Worm (Caenorhabditis elegans) whole organism, late embryonic: ENCODE data around the gene M02F4.1.

Source experiments
- C38D4.7 ChIP-seq: fragments of 200-800 bp; sonication (Bioruptor generic); optimal IDR thresholded peaks from 2 replicates; lab custom pipeline; 2018; ENCODE audit warnings: mild to moderate bottlenecking, missing genetic modification characterization, moderate library complexity, missing compliant biosample characterization
- F13H6.1 ChIP-seq: sonication (generic microtip); optimal IDR thresholded peaks from 2 replicates; lab custom pipeline; 2016; ENCODE audit warnings: missing genetic modification characterization, missing compliant biosample characterization
- K02D7.2 ChIP-seq: sonication (generic microtip); optimal IDR thresholded peaks from 2 replicates; lab custom pipeline; 2017; ENCODE audit warnings: mild to moderate bottlenecking, missing genetic modification characterization, missing compliant biosample characterization
- T23F11.4 ChIP-seq: fragments of 200-800 bp; sonication (Bioruptor generic); optimal IDR thresholded peaks from 2 replicates; lab custom pipeline; 2018; ENCODE audit warnings: mild to moderate bottlenecking, missing genetic modification characterization, missing compliant biosample characterization
- Y22D7AL.16 ChIP-seq: sonication (generic microtip); optimal IDR thresholded peaks from 2 replicates; lab custom pipeline; 2016; ENCODE audit warnings: missing genetic modification characterization, missing compliant biosample characterization
- ceh-14 ChIP-seq: sonication (generic microtip); optimal IDR thresholded peaks from 2 replicates; lab custom pipeline; 2016; ENCODE audit warnings: missing genotype, missing genetic modification characterization, missing compliant biosample characterization
- ceh-18 ChIP-seq: sonication (generic microtip); optimal IDR thresholded peaks from 2 replicates; lab custom pipeline; 2016; ENCODE audit warnings: missing genetic modification characterization, missing compliant biosample characterization
- ceh-19 ChIP-seq: fragments of 200-800 bp; sonication (Bioruptor generic); optimal IDR thresholded peaks from 2 replicates; lab custom pipeline; 2018; ENCODE audit warnings: mild to moderate bottlenecking, missing genetic modification characterization, missing compliant biosample characterization
- ceh-22 ChIP-seq: sonication (generic microtip); optimal IDR thresholded peaks from 2 replicates; lab custom pipeline; 2017; ENCODE audit warnings: missing biosample characterization, missing genetic modification characterization
- ceh-31 ChIP-seq: sonication (generic microtip); optimal IDR thresholded peaks from 2 replicates; lab custom pipeline; 2016; ENCODE audit warnings: missing genetic modification characterization, missing compliant biosample characterization
- ceh-45 ChIP-seq: fragments of 200-800 bp; sonication (Bioruptor generic); IDR thresholded peaks from 2 replicates; pipeline ENCODE4 v1.3.6; 2022; ENCODE audit warnings: missing genetic modification reagents, missing genetic modification characterization, missing compliant biosample characterization
- ceh-48 ChIP-seq: sonication (generic microtip); optimal IDR thresholded peaks from 2 replicates; lab custom pipeline; 2016; ENCODE audit warnings: missing genetic modification characterization, inconsistent platforms, missing compliant biosample characterization
- ceh-6 ChIP-seq: fragments of 200-800 bp; sonication (Bioruptor generic); optimal IDR thresholded peaks from 2 replicates; lab custom pipeline; 2018; ENCODE audit warnings: mild to moderate bottlenecking, missing genetic modification characterization, missing compliant biosample characterization
- ceh-9 ChIP-seq: sonication (generic microtip); optimal IDR thresholded peaks from 2 replicates; lab custom pipeline; 2016; ENCODE audit warnings: mild to moderate bottlenecking, missing genetic modification characterization, inconsistent platforms, missing compliant biosample characterization
- che-1 ChIP-seq: sonication (generic microtip); optimal IDR thresholded peaks from 2 replicates; lab custom pipeline; 2016; ENCODE audit warnings: mild to moderate bottlenecking, missing genetic modification characterization, missing compliant biosample characterization
- dmd-4 ChIP-seq: sonication (generic microtip); optimal IDR thresholded peaks from 2 replicates; lab custom pipeline; 2016; ENCODE audit warnings: borderline replicate concordance, missing genetic modification characterization, missing compliant biosample characterization
- elt-2 ChIP-seq: sonication (generic microtip); optimal IDR thresholded peaks from 2 replicates; lab custom pipeline; 2016; ENCODE audit warnings: missing genetic modification reagents, missing genetic modification characterization, missing compliant biosample characterization
- elt-4 ChIP-seq: sonication (generic microtip); optimal IDR thresholded peaks from 2 replicates; lab custom pipeline; 2016; ENCODE audit warnings: missing genetic modification characterization, missing compliant biosample characterization
- ets-4 ChIP-seq: sonication (generic microtip); optimal IDR thresholded peaks from 2 replicates; lab custom pipeline; 2016; ENCODE audit warnings: missing genetic modification characterization, missing compliant biosample characterization
- eyg-1 ChIP-seq: sonication (generic microtip); optimal IDR thresholded peaks from 2 replicates; lab custom pipeline; 2016; ENCODE audit warnings: missing genotype, missing genetic modification characterization, missing compliant biosample characterization
- fkh-10 ChIP-seq: fragments of 150-350 bp; optimal IDR thresholded peaks from 2 replicates; lab custom pipeline; 2014; ENCODE audit warnings: missing biosample characterization, missing genetic modification reagents, missing genetic modification characterization
- fkh-6 ChIP-seq: sonication (generic microtip); optimal IDR thresholded peaks from 2 replicates; lab custom pipeline; 2016; ENCODE audit warnings: missing genetic modification characterization, missing compliant biosample characterization
- gmeb-2 ChIP-seq: sonication (generic microtip); optimal IDR thresholded peaks from 2 replicates; lab custom pipeline; 2016; ENCODE audit warnings: missing genetic modification characterization, inconsistent platforms, missing compliant biosample characterization
- hlh-13 ChIP-seq: fragments of 200-800 bp; sonication (Bioruptor generic); optimal IDR thresholded peaks from 2 replicates; lab custom pipeline; 2018; ENCODE audit warnings: mild to moderate bottlenecking, missing genetic modification characterization, missing compliant biosample characterization
- hlh-6 ChIP-seq: sonication (generic microtip); optimal IDR thresholded peaks from 2 replicates; lab custom pipeline; 2016; ENCODE audit warnings: missing genotype, missing genetic modification characterization, missing compliant biosample characterization
- hlh-8 ChIP-seq: sonication (generic microtip); optimal IDR thresholded peaks from 2 replicates; lab custom pipeline; 2016; ENCODE audit warnings: missing genotype, missing genetic modification characterization, missing compliant biosample characterization
- lim-6 ChIP-seq: sonication (generic microtip); optimal IDR thresholded peaks from 2 replicates; lab custom pipeline; 2016; ENCODE audit warnings: missing genetic modification characterization, missing compliant biosample characterization
- madf-2 ChIP-seq: sonication (generic microtip); optimal IDR thresholded peaks from 2 replicates; lab custom pipeline; 2017; ENCODE audit warnings: missing genetic modification characterization, missing compliant biosample characterization
- mec-3 ChIP-seq: sonication (generic microtip); optimal IDR thresholded peaks from 2 replicates; lab custom pipeline; 2016; ENCODE audit warnings: borderline replicate concordance, missing genetic modification characterization, missing compliant biosample characterization
- nfya-1 ChIP-seq: sonication (generic microtip); optimal IDR thresholded peaks from 2 replicates; lab custom pipeline; 2017; ENCODE audit warnings: missing genetic modification characterization, mild to moderate bottlenecking, missing compliant biosample characterization, antibody characterized with exemption, moderate library complexity
- nhr-11 ChIP-seq: fragments of 150-350 bp; optimal IDR thresholded peaks from 2 replicates; lab custom pipeline; 2014; ENCODE audit warnings: missing biosample characterization, missing genetic modification characterization
- nhr-232 ChIP-seq: sonication (generic microtip); optimal IDR thresholded peaks from 2 replicates; lab custom pipeline; 2016; ENCODE audit warnings: missing genetic modification characterization, missing compliant biosample characterization
- npax-4 ChIP-seq: sonication (generic microtip); optimal IDR thresholded peaks from 2 replicates; lab custom pipeline; 2016; ENCODE audit warnings: missing genetic modification characterization, missing compliant biosample characterization
- pag-3 ChIP-seq: sonication (generic microtip); optimal IDR thresholded peaks from 2 replicates; lab custom pipeline; 2016; ENCODE audit warnings: missing compliant biosample characterization, missing genetic modification characterization, borderline replicate concordance
- pat-9 ChIP-seq: fragments of 200-800 bp; sonication (Bioruptor generic); optimal IDR thresholded peaks from 2 replicates; lab custom pipeline; 2018; ENCODE audit warnings: mild to moderate bottlenecking, missing genetic modification characterization, moderate library complexity, missing compliant biosample characterization
- pax-1 ChIP-seq: fragments of 150-350 bp; optimal IDR thresholded peaks from 2 replicates; lab custom pipeline; 2014; ENCODE audit warnings: missing biosample characterization, missing genetic modification characterization
- pha-2 ChIP-seq: sonication (generic microtip); optimal IDR thresholded peaks from 2 replicates; lab custom pipeline; 2017; ENCODE audit warnings: mild to moderate bottlenecking, missing genetic modification characterization, missing compliant biosample characterization
- pha-4 ChIP-seq: fragments of 150-350 bp; optimal IDR thresholded peaks from 2 replicates; lab custom pipeline; 2018; ENCODE audit warnings: missing biosample characterization, missing genetic modification reagents, missing genetic modification characterization
- pqm-1 ChIP-seq: sonication (generic microtip); optimal IDR thresholded peaks from 2 replicates; lab custom pipeline; 2016; ENCODE audit warnings: missing genetic modification characterization, missing compliant biosample characterization
- pros-1 ChIP-seq: fragments of 150-350 bp; optimal IDR thresholded peaks from 2 replicates; lab custom pipeline; 2014; ENCODE audit warnings: missing biosample characterization, missing genetic modification reagents, missing genetic modification characterization
- ref-2 ChIP-seq: sonication (generic microtip); optimal IDR thresholded peaks from 2 replicates; lab custom pipeline; 2016; ENCODE audit warnings: missing genetic modification characterization, missing compliant biosample characterization
- sdc-2 ChIP-seq: sonication (generic microtip); optimal IDR thresholded peaks from 2 replicates; lab custom pipeline; 2016; ENCODE audit warnings: missing genotype, missing genetic modification characterization, missing compliant biosample characterization
- sox-2 ChIP-seq: fragments of 200-800 bp; sonication (Bioruptor generic); IDR thresholded peaks from 2 replicates; pipeline ENCODE4 v1.3.6; 2022; ENCODE audit warnings: missing genetic modification reagents, missing genetic modification characterization, missing compliant biosample characterization
- sox-4 ChIP-seq: sonication (generic microtip); optimal IDR thresholded peaks from 2 replicates; lab custom pipeline; 2017; ENCODE audit warnings: mild to moderate bottlenecking, missing genetic modification characterization, inconsistent platforms, missing compliant biosample characterization
- unc-42 ChIP-seq: sonication (generic microtip); optimal IDR thresholded peaks from 2 replicates; lab custom pipeline; 2016; ENCODE audit warnings: missing genotype, missing genetic modification characterization, missing compliant biosample characterization
- unc-55 ChIP-seq: sonication (generic microtip); optimal IDR thresholded peaks from 2 replicates; lab custom pipeline; 2017; ENCODE audit warnings: missing biosample characterization, missing genetic modification reagents, missing genetic modification characterization
- unc-86 ChIP-seq: sonication (generic microtip); optimal IDR thresholded peaks from 2 replicates; lab custom pipeline; 2016; ENCODE audit warnings: missing genetic modification characterization, missing compliant biosample characterization
- ztf-16 ChIP-seq: sonication (generic microtip); optimal IDR thresholded peaks from 2 replicates; lab custom pipeline; 2017; ENCODE audit warnings: missing genetic modification characterization, missing compliant biosample characterization

M02F4.1 gene

DNA sequence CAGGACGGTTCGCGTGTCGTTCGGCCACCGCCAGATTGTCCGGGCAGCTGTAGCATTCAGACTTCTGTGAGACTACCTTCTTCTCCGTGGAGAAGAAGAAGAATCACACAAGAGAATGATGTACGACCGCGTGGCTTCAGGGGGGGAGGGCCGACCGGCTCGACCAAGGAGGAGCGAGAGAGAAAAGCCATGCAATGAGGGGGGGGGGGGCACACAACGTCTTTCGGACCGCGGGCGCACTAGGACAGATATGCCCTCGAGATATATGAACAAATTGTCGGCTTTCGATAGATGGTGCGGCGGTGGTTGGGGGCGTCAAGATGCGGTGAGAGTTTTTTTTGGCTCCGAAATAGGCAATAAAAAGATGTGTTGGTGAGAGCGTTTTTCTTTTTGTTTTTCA, 11.7 kb upstream of the M02F4.1 start:
- no peak for TF ChIP-seq ztf-16 (tag; lab: Kevin White, UChicago)
- peak; percentile 85 for TF ChIP-seq ceh-31 (tag; lab: Kevin White, UChicago)
- TF ChIP-seq, all 69 proteins: peak for 1

DNA sequence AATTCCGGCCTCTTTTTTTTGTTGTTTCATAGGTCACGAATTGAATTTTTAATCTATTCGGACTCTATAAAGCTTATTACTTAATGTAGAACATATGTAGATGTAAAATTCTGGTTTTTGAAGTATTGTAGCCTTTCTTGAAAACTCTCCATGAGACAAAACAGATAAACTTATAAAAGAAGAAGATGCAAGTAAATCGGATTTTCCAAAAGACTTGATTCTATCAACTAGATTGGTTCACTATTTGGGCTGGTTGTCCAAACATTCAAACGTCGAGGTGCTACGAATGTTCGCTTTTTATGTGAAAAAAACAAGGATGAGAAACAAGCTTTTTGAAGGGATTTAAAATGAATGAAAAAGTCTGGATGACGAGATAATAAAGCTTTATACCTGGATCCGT, 11.1 kb upstream of the M02F4.1 start:
- TF ChIP-seq pag-3 (tag; lab: Kevin White, UChicago): no peak
- TF ChIP-seq pha-2 (tag; lab: Kevin White, UChicago): no peak
- TF ChIP-seq elt-2: no peak
- no peak for TF ChIP-seq unc-55
- TF ChIP-seq ets-4 (tag; lab: Kevin White, UChicago): no peak
- TF ChIP-seq unc-42: peak; percentile 71

DNA sequence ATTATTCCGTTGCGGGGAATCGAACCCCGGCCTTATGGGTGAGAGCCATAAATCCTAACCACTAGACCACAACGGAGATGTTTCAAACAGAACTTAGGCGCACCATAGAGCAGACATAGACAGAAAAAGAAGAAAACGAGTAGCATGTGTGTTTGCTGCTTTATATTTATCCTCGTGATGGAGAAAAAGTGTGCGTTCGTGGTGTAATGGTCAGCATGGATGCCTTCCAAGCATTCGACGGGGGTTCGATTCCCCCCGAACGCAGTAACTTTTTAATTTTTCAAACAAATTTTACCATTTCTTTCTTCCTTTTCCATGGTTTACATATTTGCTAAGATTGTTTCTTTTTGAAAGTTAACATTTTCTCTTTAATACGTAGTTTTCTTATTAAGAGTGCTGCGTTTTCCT, 7.0 kb upstream of the M02F4.1 start:
- TF ChIP-seq ceh-45 (GFP tag; lab: Robert Waterston, UW): peak; percentile 95
- peak; percentile 96 for TF ChIP-seq hlh-6 (tag; lab: Kevin White, UChicago)
- TF ChIP-seq ztf-16 (tag; lab: Kevin White, UChicago): peak; percentile 94
- TF ChIP-seq fkh-6 (tag; lab: Kevin White, UChicago): peak; percentile 92
- TF ChIP-seq pax-1: peak; percentile 60
- TF ChIP-seq sdc-2 (tag; lab: Kevin White, UChicago): peak; percentile 93
- TF ChIP-seq sox-4: peak; percentile 93
- peak; percentile 96 for TF ChIP-seq ceh-14
- no peak for TF ChIP-seq ceh-22 (tag; lab: Kevin White, UChicago)
- peak; percentile 93 for TF ChIP-seq hlh-8 (tag; lab: Kevin White, UChicago)
- TF ChIP-seq ceh-31 (tag; lab: Kevin White, UChicago): peak; percentile 86
- TF ChIP-seq ceh-18 (tag; lab: Kevin White, UChicago): peak; percentile 90
- TF ChIP-seq nhr-232 (tag; lab: Kevin White, UChicago): peak; percentile 90
- peak; percentile 94 for TF ChIP-seq Y22D7AL.16 (tag; lab: Kevin White, UChicago)
- peak; percentile 92 for TF ChIP-seq pha-2 (tag; lab: Kevin White, UChicago)
- no peak for TF ChIP-seq nhr-11 (tag; lab: Kevin White, UChicago)
- TF ChIP-seq ceh-48 (tag; lab: Kevin White, UChicago): peak; percentile 90
- TF ChIP-seq ets-4 (tag; lab: Kevin White, UChicago): peak; percentile 82
- peak; percentile 84 for TF ChIP-seq lim-6
- TF ChIP-seq mec-3 (tag; lab: Kevin White, UChicago): peak; percentile 82
- TF ChIP-seq ceh-6 (GFP tag; lab: Kevin White, UChicago): peak; percentile 89
- TF ChIP-seq K02D7.2 (tag; lab: Kevin White, UChicago): peak; percentile 93
- TF ChIP-seq eyg-1: peak; percentile 77
- TF ChIP-seq sox-2 (GFP tag; lab: Robert Waterston, UW): peak; percentile 85
- TF ChIP-seq ref-2 (tag; lab: Kevin White, UChicago): peak; percentile 94
- peak; percentile 93 for TF ChIP-seq pqm-1 (tag; lab: Kevin White, UChicago)
- no peak for TF ChIP-seq pros-1 (tag; lab: Kevin White, UChicago)
- no peak for TF ChIP-seq elt-4 (tag; lab: Kevin White, UChicago)
- TF ChIP-seq pha-4 (tag; lab: Kevin White, UChicago): no peak
- TF ChIP-seq gmeb-2 (tag; lab: Kevin White, UChicago): peak; percentile 96
- peak; percentile 95 for TF ChIP-seq T23F11.4 (GFP tag; lab: Kevin White, UChicago)
- TF ChIP-seq unc-86 (tag; lab: Kevin White, UChicago): peak; percentile 95
- peak; percentile 97 for TF ChIP-seq ceh-19
- TF ChIP-seq fkh-10: peak; percentile 82
- TF ChIP-seq unc-42: peak; percentile 68
- peak; percentile 95 for TF ChIP-seq elt-2
- TF ChIP-seq madf-2: peak; percentile 94
- TF ChIP-seq C38D4.7 (GFP tag; lab: Kevin White, UChicago): peak; percentile 93
- peak; percentile 92 for TF ChIP-seq F13H6.1 (tag; lab: Kevin White, UChicago)
- peak; percentile 86 for TF ChIP-seq nfya-1
- peak; percentile 94 for TF ChIP-seq dmd-4 (tag; lab: Kevin White, UChicago)
- peak; percentile 93 for TF ChIP-seq npax-4 (tag; lab: Kevin White, UChicago)
- peak; percentile 97 for TF ChIP-seq ceh-9 (tag; lab: Kevin White, UChicago)
- TF ChIP-seq pat-9 (tag; lab: Kevin White, UChicago): peak; percentile 92
- TF ChIP-seq hlh-13: peak; percentile 93
- TF ChIP-seq che-1: peak; percentile 95
